Fruit fly (Drosophila melanogaster) whole organism, embryonic: ENCODE data around the gene Dhod.

ENCODE experiments used
- Bgb ChIP-seq: fragments of 200-800 bp; sonication (Bioruptor generic); IDR thresholded peaks from 2 replicates; pipeline ENCODE4 v1.3.6; 2022; ENCODE audit warnings: missing biosample characterization, missing genetic modification characterization; ENCODE audit not compliant: partially characterized antibody
- CG10147 ChIP-seq: fragments of 200-800 bp; sonication (Bioruptor generic); optimal IDR thresholded peaks from 2 replicates; lab custom pipeline; 2019; ENCODE audit warnings: missing biosample characterization, mild to moderate bottlenecking, missing genetic modification characterization, moderate library complexity
- CG10274 ChIP-seq: fragments of 200-800 bp; sonication (Bioruptor generic); optimal IDR thresholded peaks from 3 replicates; lab custom pipeline; 2017; ENCODE audit warnings: missing biosample characterization, mild to moderate bottlenecking, missing genetic modification characterization
- CG14014 ChIP-seq: fragments of 200-800 bp; sonication (Bioruptor generic); IDR thresholded peaks from 2 replicates; pipeline ENCODE4 v1.3.6; 2022; ENCODE audit warnings: missing biosample characterization, missing genetic modification characterization
- CG15073 ChIP-seq: fragments of 200-800 bp; sonication (Bioruptor generic); optimal IDR thresholded peaks from 2 replicates; lab custom pipeline; 2016; ENCODE audit warnings: missing biosample characterization, missing genetic modification characterization
- CG1602 ChIP-seq: fragments of 200-800 bp; sonication (Bioruptor generic); optimal IDR thresholded peaks from 3 replicates; lab custom pipeline; 2016; ENCODE audit warnings: missing biosample characterization, missing genetic modification characterization
- CG16779 ChIP-seq: fragments of 200-800 bp; sonication (Bioruptor generic); IDR thresholded peaks from 2 replicates; pipeline ENCODE4 v1.3.6; 2022; ENCODE audit warnings: missing biosample characterization, missing genetic modification characterization
- CG17361 ChIP-seq: fragments of 200-800 bp; sonication (Bioruptor generic); IDR thresholded peaks from 3 replicates; pipeline ENCODE4 v1.3.6; 2022; ENCODE audit warnings: missing biosample characterization, missing genetic modification characterization
- CG1832 ChIP-seq: fragments of 200-800 bp; sonication (Bioruptor generic); optimal IDR thresholded peaks from 2 replicates; lab custom pipeline; 2017; ENCODE audit warnings: missing biosample characterization, mild to moderate bottlenecking, missing genetic modification characterization, inconsistent platforms
- CG2120 ChIP-seq: fragments of 200-800 bp; sonication (Bioruptor generic); optimal IDR thresholded peaks from 3 replicates; lab custom pipeline; 2016; ENCODE audit warnings: missing biosample characterization, missing genetic modification characterization
- CG2199 ChIP-seq: fragments of 200-800 bp; sonication (Bioruptor generic); IDR thresholded peaks from 3 replicates; pipeline ENCODE4 v1.3.6; 2022; ENCODE audit warnings: missing biosample characterization, missing genetic modification characterization
- CG31365 ChIP-seq: fragments of 200-800 bp; sonication (Bioruptor generic); optimal IDR thresholded peaks from 2 replicates; lab custom pipeline; 2018; ENCODE audit warnings: missing biosample characterization, mild to moderate bottlenecking, missing genetic modification characterization
- CG6689 ChIP-seq: fragments of 200-800 bp; sonication (Bioruptor generic); IDR thresholded peaks from 2 replicates; pipeline ENCODE4 v1.3.6; 2022; ENCODE audit warnings: missing biosample characterization, missing genetic modification characterization
- CG7839 ChIP-seq: fragments of 200-800 bp; sonication (Bioruptor generic); optimal IDR thresholded peaks from 3 replicates; lab custom pipeline; 2018; ENCODE audit warnings: missing biosample characterization, mild to moderate bottlenecking, missing genetic modification characterization, moderate library complexity
- CG9932 ChIP-seq: fragments of 200-800 bp; sonication (Bioruptor generic); IDR thresholded peaks from 2 replicates; pipeline ENCODE4 v1.3.6; 2022; ENCODE audit warnings: missing biosample characterization, missing genetic modification characterization
- Chrac-16 ChIP-seq: fragments of 200-800 bp; sonication (Bioruptor generic); optimal IDR thresholded peaks from 3 replicates; lab custom pipeline; 2016; ENCODE audit warnings: missing biosample characterization, missing genetic modification characterization
- E2f1 ChIP-seq: fragments of 200-800 bp; sonication (Bioruptor generic); IDR thresholded peaks from 2 replicates; pipeline ENCODE4 v1.3.6; 2022; ENCODE audit warnings: missing biosample characterization, missing genetic modification characterization
- HLH3B ChIP-seq: fragments of 200-800 bp; sonication (Bioruptor generic); IDR thresholded peaks from 2 replicates; pipeline ENCODE4 v1.3.6; 2022; ENCODE audit warnings: missing biosample characterization, missing genetic modification characterization
- HmgD ChIP-seq: fragments of 200-800 bp; sonication (Bioruptor generic); optimal IDR thresholded peaks from 3 replicates; lab custom pipeline; 2016; ENCODE audit warnings: missing biosample characterization, missing genetic modification characterization
- NK7.1 ChIP-seq: fragments of 200-800 bp; sonication (Bioruptor generic); optimal IDR thresholded peaks from 3 replicates; lab custom pipeline; 2016; ENCODE audit warnings: missing biosample characterization, missing genetic modification characterization
- Nf-YB ChIP-seq: fragments of 200-800 bp; sonication (Bioruptor generic); optimal IDR thresholded peaks from 3 replicates; lab custom pipeline; 2019; ENCODE audit warnings: missing biosample characterization, mild to moderate bottlenecking, missing genetic modification characterization, moderate library complexity
- Oli ChIP-seq: fragments of 200-800 bp; sonication (Bioruptor generic); optimal IDR thresholded peaks from 2 replicates; lab custom pipeline; 2018; ENCODE audit warnings: missing biosample characterization, mild to moderate bottlenecking, missing genetic modification characterization, moderate library complexity
- Opbp ChIP-seq: fragments of 200-800 bp; sonication (Bioruptor generic); IDR thresholded peaks from 3 replicates; pipeline ENCODE4 v1.3.6; 2022; ENCODE audit warnings: missing biosample characterization, missing genetic modification characterization; ENCODE audit not compliant: partially characterized antibody
- Side ChIP-seq: fragments of 200-800 bp; sonication (Bioruptor generic); optimal IDR thresholded peaks from 2 replicates; lab custom pipeline; 2016; ENCODE audit warnings: missing biosample characterization, missing genetic modification characterization
- Sin3A ChIP-seq: fragments of >200 bp; optimal IDR thresholded peaks from 2 replicates; lab custom pipeline; 2018
- Sox102F ChIP-seq: fragments of 200-800 bp; sonication (Bioruptor generic); optimal IDR thresholded peaks from 2 replicates; lab custom pipeline; 2018; ENCODE audit warnings: missing biosample characterization, mild to moderate bottlenecking, missing genetic modification characterization, moderate library complexity
- TFAM ChIP-seq: fragments of 200-800 bp; sonication (Bioruptor generic); optimal IDR thresholded peaks from 2 replicates; lab custom pipeline; 2017; ENCODE audit warnings: missing biosample characterization, missing genetic modification characterization, inconsistent platforms
- Xbp1 ChIP-seq: fragments of 200-800 bp; sonication (Bioruptor generic); optimal IDR thresholded peaks from 3 replicates; lab custom pipeline; 2016; ENCODE audit warnings: missing biosample characterization, mild to moderate bottlenecking, missing genetic modification characterization
- Xrp1 ChIP-seq: fragments of 200-800 bp; sonication (Bioruptor generic); IDR thresholded peaks from 2 replicates; pipeline ENCODE4 v1.3.6; 2022; ENCODE audit warnings: missing biosample characterization, missing genetic modification characterization
- aop ChIP-seq: fragments of 200-800 bp; sonication (Bioruptor generic); IDR thresholded peaks from 2 replicates; pipeline ENCODE4 v1.3.6; 2022; ENCODE audit warnings: missing biosample characterization, missing genetic modification characterization
- az2 ChIP-seq: fragments of 200-800 bp; sonication (Bioruptor generic); optimal IDR thresholded peaks from 3 replicates; lab custom pipeline; 2016; ENCODE audit warnings: missing biosample characterization, missing genetic modification characterization
- bbx ChIP-seq: fragments of 200-800 bp; sonication (Bioruptor generic); IDR thresholded peaks from 2 replicates; pipeline ENCODE4 v1.3.6; 2022; ENCODE audit warnings: missing biosample characterization, missing genetic modification characterization; ENCODE audit not compliant: partially characterized antibody
- cad ChIP-seq: fragments of >200 bp; optimal IDR thresholded peaks from 2 replicates; lab custom pipeline; 2017; ENCODE audit warnings: missing biosample characterization, missing genetic modification characterization
- cas ChIP-seq: fragments of 200-800 bp; sonication (Bioruptor generic); IDR thresholded peaks from 2 replicates; pipeline ENCODE4 v1.3.6; 2022; ENCODE audit warnings: missing biosample characterization, missing genetic modification characterization
- ewg ChIP-seq: fragments of 200-800 bp; sonication (Bioruptor generic); optimal IDR thresholded peaks from 3 replicates; lab custom pipeline; 2017; ENCODE audit warnings: mild to moderate bottlenecking, missing biosample characterization, missing genetic modification reagents, missing genetic modification characterization
- eyg ChIP-seq: fragments of 200-800 bp; sonication (Bioruptor generic); optimal IDR thresholded peaks from 3 replicates; lab custom pipeline; 2016; ENCODE audit warnings: missing biosample characterization, missing genetic modification characterization
- fd3F ChIP-seq: fragments of 200-800 bp; sonication (Bioruptor generic); optimal IDR thresholded peaks from 2 replicates; lab custom pipeline; 2018; ENCODE audit warnings: missing biosample characterization, mild to moderate bottlenecking, missing genetic modification characterization, moderate library complexity
- fu2 ChIP-seq: fragments of 200-800 bp; sonication (Bioruptor generic); optimal IDR thresholded peaks from 2 replicates; lab custom pipeline; 2016; ENCODE audit warnings: missing biosample characterization, missing genetic modification characterization
- grn ChIP-seq: fragments of 200-800 bp; sonication (Bioruptor generic); optimal IDR thresholded peaks from 3 replicates; lab custom pipeline; 2017; ENCODE audit warnings: missing biosample characterization, missing genetic modification characterization
- gsb ChIP-seq: fragments of 200-800 bp; sonication (Bioruptor generic); IDR thresholded peaks from 2 replicates; pipeline ENCODE4 v1.3.6; 2022; ENCODE audit warnings: missing biosample characterization, missing genetic modification characterization
- luna ChIP-seq: fragments of 200-800 bp; sonication (Bioruptor generic); optimal IDR thresholded peaks from 2 replicates; lab custom pipeline; 2016; ENCODE audit warnings: missing biosample characterization, missing genetic modification characterization
- pan ChIP-seq, 4 experiments: fragments of >200 bp in 3 of 4; fragments of 200-800 bp in 1 of 4; sonication (Bioruptor generic) in 1 of 4; optimal IDR thresholded peaks in 3 of 4; IDR thresholded peaks in 1 of 4; 2 replicates each; pipeline versions ENCODE4 v1.3.6 to Lab custom; 2017 to 2022; ENCODE audit warnings: missing biosample characterization in 2 of 4, missing genetic modification characterization in 2 of 4, mixed read lengths in 1 of 4
- peb ChIP-seq: fragments of 200-800 bp; sonication (Bioruptor generic); IDR thresholded peaks from 2 replicates; pipeline ENCODE4 v1.3.6; 2022; ENCODE audit warnings: missing biosample characterization, missing genetic modification characterization
- seq ChIP-seq: fragments of 200-800 bp; sonication (Bioruptor generic); IDR thresholded peaks from 2 replicates; pipeline ENCODE4 v1.3.6; 2022; ENCODE audit warnings: missing biosample characterization, missing genetic modification characterization
- slp2 ChIP-seq: fragments of 200-800 bp; sonication (Bioruptor generic); optimal IDR thresholded peaks from 2 replicates; lab custom pipeline; 2016; ENCODE audit warnings: missing biosample characterization, missing genetic modification characterization
- stwl ChIP-seq: fragments of 200-800 bp; sonication (Bioruptor generic); optimal IDR thresholded peaks from 3 replicates; lab custom pipeline; 2018; ENCODE audit warnings: missing biosample characterization, mild to moderate bottlenecking, missing genetic modification characterization, moderate library complexity
- tgo ChIP-seq: fragments of 200-800 bp; sonication (Bioruptor generic); IDR thresholded peaks from 3 replicates; pipeline ENCODE4 v1.3.6; 2022; ENCODE audit warnings: missing biosample characterization, missing genetic modification characterization
- toy ChIP-seq: fragments of 200-800 bp; sonication (Bioruptor generic); IDR thresholded peaks from 2 replicates; pipeline ENCODE4 v1.3.6; 2022; ENCODE audit warnings: missing biosample characterization, missing genetic modification characterization
- trh ChIP-seq: fragments of 200-800 bp; sonication (Bioruptor generic); optimal IDR thresholded peaks from 2 replicates; lab custom pipeline; 2016; ENCODE audit warnings: missing biosample characterization, missing genetic modification characterization
- unpg ChIP-seq: fragments of 200-800 bp; sonication (Bioruptor generic); optimal IDR thresholded peaks from 3 replicates; lab custom pipeline; 2018; ENCODE audit warnings: missing biosample characterization, mild to moderate bottlenecking, missing genetic modification characterization, moderate library complexity

Gene Dhod

DNA sequence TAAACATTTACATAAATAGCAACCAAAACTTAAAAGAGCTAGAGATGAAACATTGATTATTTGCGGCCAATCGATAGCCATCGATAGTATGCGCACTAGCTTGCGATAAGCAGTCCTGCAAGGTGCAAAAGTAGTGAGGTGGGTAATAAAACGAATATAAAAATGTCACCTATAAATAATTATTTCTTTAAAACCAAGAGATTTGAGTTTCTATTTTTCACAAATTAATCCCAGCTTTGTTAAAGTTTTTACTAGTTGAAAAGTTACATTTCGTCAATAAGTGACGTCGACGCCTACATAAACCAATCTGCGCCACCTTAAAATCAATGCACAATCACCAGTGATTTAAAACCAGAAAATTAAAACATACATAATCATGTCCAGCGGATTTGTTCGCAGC, 2.0 kb downstream of the Dhod start, which contains the start of the genes Mkk4 and SLIRP2 (continued):
- peak; percentile 86 for TF ChIP-seq Bgb (GFP tag; lab: Robert Waterston, UW)
- peak; percentile 99 for TF ChIP-seq Chrac-16 (GFP tag; lab: Kevin White, UChicago)
- TF ChIP-seq CG31365 (tag; lab: Kevin White, UChicago): peak; percentile 89
- TF ChIP-seq cas (GFP tag; lab: Robert Waterston, UW): peak; percentile 97
- TF ChIP-seq eyg: peak; percentile 98
- peak; percentile 99 for TF ChIP-seq slp2
- peak; percentile 82 for TF ChIP-seq Opbp (GFP tag; lab: Robert Waterston, UW)
- TF ChIP-seq seq (GFP tag; lab: Robert Waterston, UW): peak; percentile 99
- TF ChIP-seq grn (GFP tag; lab: Kevin White, UChicago): peak; percentile 91
- TF ChIP-seq luna (GFP tag; lab: Kevin White, UChicago): peak; percentile 92
- peak; percentile 86 for TF ChIP-seq Sin3A
- TF ChIP-seq gsb: peak; percentile 98
- TF ChIP-seq NK7.1: peak; percentile 98
- peak; percentile 100 for TF ChIP-seq Xbp1 (GFP tag; lab: Kevin White, UChicago)
- peak; percentile 100 for TF ChIP-seq CG1602 (GFP tag; lab: Kevin White, UChicago)
- TF ChIP-seq CG10274 (GFP tag; lab: Kevin White, UChicago): peak; percentile 92
- peak; percentile 99 for TF ChIP-seq fd3F (GFP tag; lab: Kevin White, UChicago)
- TF ChIP-seq peb (GFP tag; lab: Robert Waterston, UW): peak; percentile 98
- TF ChIP-seq CG16779 (GFP tag; lab: Robert Waterston, UW): peak; percentile 97
- peak; percentile 99 for TF ChIP-seq Side (GFP tag; lab: Kevin White, UChicago)
- TF ChIP-seq Oli (tag; lab: Kevin White, UChicago): peak; percentile 99
- peak; percentile 90 for TF ChIP-seq stwl (tag; lab: Kevin White, UChicago)
- TF ChIP-seq toy: peak; percentile 96
- TF ChIP-seq CG7839: peak; percentile 99
- peak; percentile 99 for TF ChIP-seq CG14014 (GFP tag; lab: Robert Waterston, UW)
- peak; percentile 87 for TF ChIP-seq bbx (GFP tag; lab: Robert Waterston, UW)
- peak; percentile 99 for TF ChIP-seq E2f1 (GFP tag; lab: Robert Waterston, UW)
- TF ChIP-seq CG6689 (GFP tag; lab: Robert Waterston, UW): peak; percentile 100
- peak; percentile 88 for TF ChIP-seq Nf-YB (GFP tag; lab: Kevin White, UChicago)

DNA sequence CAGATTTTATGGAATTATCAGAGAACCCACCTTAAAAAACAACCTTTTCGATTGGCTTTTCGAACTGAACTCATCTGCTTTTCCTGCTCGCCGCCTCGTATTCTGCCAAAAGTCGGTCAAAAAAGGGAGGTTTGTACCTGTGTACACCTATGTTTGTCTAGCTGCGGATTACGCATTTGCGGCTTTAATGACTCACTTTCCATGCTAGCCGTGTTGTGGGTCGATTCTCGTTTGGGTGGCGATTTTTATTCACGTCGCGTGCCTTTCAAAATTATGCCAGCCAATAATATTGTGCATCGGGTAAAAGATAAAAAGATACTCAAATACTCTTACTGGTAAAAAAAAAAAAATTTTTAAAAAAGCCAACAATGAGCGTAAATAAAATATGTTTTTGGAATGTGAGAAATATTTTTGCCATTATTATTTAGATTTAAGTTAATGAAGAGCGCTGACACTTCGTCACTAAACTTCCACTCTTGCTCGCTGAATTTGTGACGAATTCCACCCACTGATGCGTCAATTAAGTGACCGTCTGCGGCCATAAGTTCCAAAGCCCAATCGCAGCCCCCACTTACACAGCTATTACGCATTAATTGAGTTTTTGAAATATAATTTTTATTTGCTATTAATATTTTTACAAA, 7.0 kb downstream of the Dhod start, which contains the start of gene Cyp313b1:
Gene Cyp313b1, minus strand, starts transcription at position 71 of the 641 bp plus-strand sequence.
- no peak for TF ChIP-seq HLH3B (GFP tag; lab: Robert Waterston, UW)
- no peak for TF ChIP-seq HmgD (GFP tag; lab: Kevin White, UChicago)
- no peak for TF ChIP-seq CG17361 (GFP tag; lab: Robert Waterston, UW)
- TF ChIP-seq ewg: no peak
- no peak for TF ChIP-seq fu2
- TF ChIP-seq CG2120: peak; percentile 13
- peak; percentile 21; the same call in 1 of the 3 replicates for TF ChIP-seq tgo (GFP tag; lab: Robert Waterston, UW)
- TF ChIP-seq Xrp1 (GFP tag; lab: Robert Waterston, UW): 0 out of 2 replicates have a peak, but pooled peaks have one; percentile 29
- no peak for TF ChIP-seq pan (optimal IDR thresholded peaks at IDR 0.05; lab: Kevin White, UChicago)
- TF ChIP-seq pan (GFP tag; optimal IDR thresholded peaks at IDR 0.05 in 1 of 2, IDR thresholded peaks at IDR 0.05 in 1 of 2): no peak
- no peak for TF ChIP-seq CG10147
- no peak for TF ChIP-seq Oli (tag; lab: Kevin White, UChicago)
- peak; percentile 22 for TF ChIP-seq Sox102F (GFP tag; lab: Kevin White, UChicago)
- no peak for TF ChIP-seq CG15073 (GFP tag; lab: Kevin White, UChicago)
- peak; percentile 26; the same call in 1 of the 2 replicates for TF ChIP-seq CG9932
- no peak for TF ChIP-seq CG2199
- no peak for TF ChIP-seq trh (GFP tag; lab: Kevin White, UChicago)
- no peak for TF ChIP-seq CG1832 (GFP tag; lab: Kevin White, UChicago)
- TF ChIP-seq az2 (GFP tag; lab: Kevin White, UChicago): peak; percentile 5
- no peak for TF ChIP-seq aop
- no peak for TF ChIP-seq toy
- no peak for TF ChIP-seq TFAM (GFP tag; lab: Kevin White, UChicago)
- TF ChIP-seq unpg (GFP tag; lab: Kevin White, UChicago): peak; percentile 4
- no peak for TF ChIP-seq cad (GFP tag; lab: Kevin White, UChicago)
